ENCODE assay signal across 4 fruit fly cellular contexts in the genomic region with DNA sequence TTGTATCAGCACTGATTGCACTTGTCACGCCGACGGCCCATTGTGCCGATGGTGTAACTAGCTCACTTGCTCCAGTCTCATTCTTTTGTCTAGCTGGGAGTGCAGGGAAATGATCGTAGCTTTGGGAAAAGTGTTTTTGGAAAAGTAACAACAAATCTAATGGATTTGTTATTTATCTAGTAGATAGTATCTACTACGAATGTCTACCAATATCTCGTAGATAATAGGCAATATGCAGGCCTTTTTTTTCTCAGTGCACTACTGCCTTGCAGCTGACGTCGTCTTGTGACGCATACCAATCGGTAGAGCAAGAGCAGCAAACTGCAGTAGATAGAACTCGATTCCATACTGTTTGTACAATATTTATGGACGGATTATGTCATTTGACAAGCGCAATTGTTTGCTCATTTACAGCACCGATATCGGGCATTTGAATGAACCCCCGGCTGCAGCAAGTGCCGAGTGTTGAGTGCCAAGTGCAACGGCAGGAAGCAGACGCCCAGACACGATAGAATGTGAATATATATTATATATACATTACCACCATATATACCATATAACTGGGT.
A peak's percentile ranks its signal among the peaks of the same experiment; 100 is the strongest.
TF ChIP-seq lines count a peak whose summit lies in the region.

No protein-coding gene starts in this region.

- no peak for TF ChIP-seq CTCF in whole organism, embryonic (GFP tag; optimal IDR thresholded peaks at IDR 0.05; lab: Kevin White, UChicago)

TF ChIP-seq in whole organism, adult, 20 proteins besides CTCF, POLR2A, EP300 and RAD21:
- TF ChIP-seq bab1 (GFP tag; optimal IDR thresholded peaks at IDR 0.05; lab: Kevin White, UChicago) (no peak), Crg-1 (GFP tag; optimal IDR thresholded peaks at IDR 0.05; lab: Kevin White, UChicago) (no peak), CG11617 (GFP tag; optimal IDR thresholded peaks at IDR 0.05; lab: Kevin White, UChicago) (peak; percentile 9), cic (GFP tag; optimal IDR thresholded peaks at IDR 0.05; lab: Kevin White, UChicago) (no peak), CG5204 (GFP tag; optimal IDR thresholded peaks at IDR 0.05; lab: Kevin White, UChicago) (no peak), Clk (GFP tag; optimal IDR thresholded peaks at IDR 0.05; lab: Kevin White, UChicago) (no peak), CG7101 (tag; optimal IDR thresholded peaks at IDR 0.05; lab: Kevin White, UChicago) (peak; percentile 55), CG12768 (GFP tag; optimal IDR thresholded peaks at IDR 0.05; lab: Kevin White, UChicago) (no peak), CG7045 (GFP tag; optimal IDR thresholded peaks at IDR 0.05; lab: Kevin White, UChicago) (peak; percentile 13), CG14711 (tag; optimal IDR thresholded peaks at IDR 0.05; lab: Kevin White, UChicago) (peak; percentile 42), kay (GFP tag; lab: Kevin White, UChicago; ENCODE audit: borderline replicate concordance) (peak; percentile 82), Hr96 (GFP tag; optimal IDR thresholded peaks at IDR 0.05; lab: Kevin White, UChicago) (no peak), cnc (optimal IDR thresholded peaks at IDR 0.05; lab: Kevin White, UChicago) (no peak), CG1620 (GFP tag; optimal IDR thresholded peaks at IDR 0.05; lab: Kevin White, UChicago) (no peak)

TF ChIP-seq in whole organism, embryonic, 481 proteins besides CTCF, POLR2A, EP300 and RAD21:
- peak; percentile 19 for TF ChIP-seq sens (GFP tag; lab: Kevin White, UChicago)
- peak; percentile 73 for TF ChIP-seq Drgx (GFP tag; IDR thresholded peaks at IDR 0.05; lab: Robert Waterston, UW)
- TF ChIP-seq CG8924 (tag; optimal IDR thresholded peaks at IDR 0.05; lab: Kevin White, UChicago), result no peak
TF ChIP-seq in whole organism, embryonic: peak in this region for 2.

TF ChIP-seq in whole organism, prepupa, 60 proteins besides CTCF, POLR2A, EP300 and RAD21 (continues in another document):
- peak; percentile 55 for TF ChIP-seq achi (GFP tag; optimal IDR thresholded peaks at IDR 0.05; lab: Kevin White, UChicago)
- TF ChIP-seq CG11902 (GFP tag; optimal IDR thresholded peaks at IDR 0.05; lab: Kevin White, UChicago), result no peak
- TF ChIP-seq CG10631 (GFP tag; optimal IDR thresholded peaks at IDR 0.05; lab: Kevin White, UChicago), result peak; percentile 58
- TF ChIP-seq spab (GFP tag; optimal IDR thresholded peaks at IDR 0.05; lab: Kevin White, UChicago), result peak; percentile 15
- TF ChIP-seq CG10669 (GFP tag; optimal IDR thresholded peaks at IDR 0.05; lab: Kevin White, UChicago), result peak; percentile 40
- TF ChIP-seq CG8632 (GFP tag; optimal IDR thresholded peaks at IDR 0.05; lab: Kevin White, UChicago), result peak; percentile 32
- TF ChIP-seq topi (GFP tag; optimal IDR thresholded peaks at IDR 0.05; lab: Kevin White, UChicago), result peak; percentile 19
- TF ChIP-seq Smox (GFP tag; optimal IDR thresholded peaks at IDR 0.05; lab: Kevin White, UChicago), result no peak
- peak; percentile 65 for TF ChIP-seq pdm3 (GFP tag; optimal IDR thresholded peaks at IDR 0.05; lab: Kevin White, UChicago)
- peak; percentile 53 for TF ChIP-seq vri (GFP tag; optimal IDR thresholded peaks at IDR 0.05; lab: Kevin White, UChicago)
- peak; percentile 53 for TF ChIP-seq CG3919 (GFP tag; optimal IDR thresholded peaks at IDR 0.05; lab: Kevin White, UChicago)
- TF ChIP-seq CG31627 (GFP tag; optimal IDR thresholded peaks at IDR 0.05; lab: Kevin White, UChicago), result no peak
- TF ChIP-seq CG6808 (GFP tag; optimal IDR thresholded peaks at IDR 0.05; lab: Kevin White, UChicago), result peak; percentile 11
- peak in 1 of 2 experiments; percentile 39 for TF ChIP-seq ss (GFP tag; optimal IDR thresholded peaks at IDR 0.05; lab: Kevin White, UChicago)
- peak; percentile 2 for TF ChIP-seq Ets96B (tag; optimal IDR thresholded peaks at IDR 0.05; lab: Kevin White, UChicago)
- peak; percentile 61 for TF ChIP-seq Sox14 (GFP tag; optimal IDR thresholded peaks at IDR 0.05; lab: Kevin White, UChicago)
- TF ChIP-seq net (GFP tag; optimal IDR thresholded peaks at IDR 0.05; lab: Kevin White, UChicago), result peak; percentile 2
- TF ChIP-seq CG15336 (GFP tag; IDR thresholded peaks at IDR 0.05; lab: Robert Waterston, UW), result peak; percentile 80
- TF ChIP-seq CG32006 (GFP tag; optimal IDR thresholded peaks at IDR 0.05; lab: Kevin White, UChicago), result peak; percentile 60
- peak; percentile 45 for TF ChIP-seq OdsH (GFP tag; optimal IDR thresholded peaks at IDR 0.05; lab: Kevin White, UChicago)
- peak; percentile 67 for TF ChIP-seq CG8119 (GFP tag; IDR thresholded peaks at IDR 0.05; lab: Robert Waterston, UW)
- peak; percentile 23 for TF ChIP-seq Hr4 (GFP tag; optimal IDR thresholded peaks at IDR 0.05; lab: Kevin White, UChicago)
- peak; percentile 63 for TF ChIP-seq CG6792 (GFP tag; optimal IDR thresholded peaks at IDR 0.05; lab: Kevin White, UChicago)
- peak; percentile 2 for TF ChIP-seq esn (GFP tag; optimal IDR thresholded peaks at IDR 0.05; lab: Kevin White, UChicago)
- peak; percentile 46 for TF ChIP-seq CG6276 (GFP tag; optimal IDR thresholded peaks at IDR 0.05; lab: Kevin White, UChicago)
- TF ChIP-seq svp (GFP tag; lab: Kevin White, UChicago), result peak; percentile 59
- peak in 1 of 2 experiments; percentile 9 for TF ChIP-seq salr (GFP tag; optimal IDR thresholded peaks at IDR 0.05; lab: Kevin White, UChicago)
- peak; percentile 9 for TF ChIP-seq CG8319 (GFP tag; optimal IDR thresholded peaks at IDR 0.05; lab: Kevin White, UChicago)
- TF ChIP-seq Sox15 (GFP tag; optimal IDR thresholded peaks at IDR 0.05; lab: Kevin White, UChicago), result peak; percentile 7
- no peak for TF ChIP-seq cyc (GFP tag; optimal IDR thresholded peaks at IDR 0.05; lab: Kevin White, UChicago)
- TF ChIP-seq Eip75B (GFP tag; optimal IDR thresholded peaks at IDR 0.05; lab: Kevin White, UChicago), result peak; percentile 45
- TF ChIP-seq CG11294 (GFP tag; IDR thresholded peaks at IDR 0.05; lab: Robert Waterston, UW), result peak; percentile 60
- peak; percentile 78 for TF ChIP-seq CG6163 (GFP tag; IDR thresholded peaks at IDR 0.05; lab: Robert Waterston, UW)
- TF ChIP-seq Eip78C (GFP tag; lab: Kevin White, UChicago), result peak; percentile 87
- no peak for TF ChIP-seq Eip93F (GFP tag; optimal IDR thresholded peaks at IDR 0.05; lab: Kevin White, UChicago)

TF ChIP-seq in whole organism, pupa, 21 proteins besides CTCF, POLR2A, EP300 and RAD21:
- TF ChIP-seq CG14655 (GFP tag; optimal IDR thresholded peaks at IDR 0.05; lab: Kevin White, UChicago) (peak; percentile 69), EcR (GFP tag; optimal IDR thresholded peaks at IDR 0.05; lab: Kevin White, UChicago) (no peak), CG17806 (tag; optimal IDR thresholded peaks at IDR 0.05; lab: Kevin White, UChicago) (peak; percentile 41), CG9948 (tag; optimal IDR thresholded peaks at IDR 0.05; lab: Kevin White, UChicago) (no peak), CG34367 (tag; optimal IDR thresholded peaks at IDR 0.05; lab: Kevin White, UChicago) (no peak), D1 (tag; optimal IDR thresholded peaks at IDR 0.05; lab: Kevin White, UChicago) (no peak), CG32121 (GFP tag; IDR thresholded peaks at IDR 0.05; lab: Robert Waterston, UW) (peak; percentile 80), CG4496 (GFP tag; IDR thresholded peaks at IDR 0.05; lab: Robert Waterston, UW) (peak; percentile 79), CG10348 (GFP tag; IDR thresholded peaks at IDR 0.05; lab: Robert Waterston, UW) (no peak), Snoo (tag; optimal IDR thresholded peaks at IDR 0.05; lab: Kevin White, UChicago) (no peak), CG8159 (tag; optimal IDR thresholded peaks at IDR 0.05; lab: Kevin White, UChicago) (peak; percentile 42), CG15710 (tag; optimal IDR thresholded peaks at IDR 0.05; lab: Kevin White, UChicago) (peak; percentile 41), rn (GFP tag; IDR thresholded peaks at IDR 0.05; lab: Robert Waterston, UW) (0 out of 2 replicates have a peak, but pooled peaks have one; percentile 23), CG12605 (GFP tag; IDR thresholded peaks at IDR 0.05; lab: Robert Waterston, UW) (peak; percentile 28; the same call in 1 of the 2 replicates), CG8301 (tag; optimal IDR thresholded peaks at IDR 0.05; lab: Kevin White, UChicago) (peak; percentile 48), Pif1B (GFP tag; optimal IDR thresholded peaks at IDR 0.05; lab: Kevin White, UChicago) (peak; percentile 25), Ets98B (GFP tag; IDR thresholded peaks at IDR 0.05; lab: Robert Waterston, UW) (peak; percentile 70), Pif1A (GFP tag; optimal IDR thresholded peaks at IDR 0.05; lab: Kevin White, UChicago) (peak; percentile 43), gl (tag; optimal IDR thresholded peaks at IDR 0.05; lab: Kevin White, UChicago) (no peak), CG13204 (GFP tag; optimal IDR thresholded peaks at IDR 0.05; lab: Kevin White, UChicago) (no peak), fd96Ca (GFP tag; IDR thresholded peaks at IDR 0.05; lab: Robert Waterston, UW) (peak; percentile 77)
